Fruit fly (Drosophila melanogaster) whole organism, embryonic: ENCODE data around the gene CG43093.

ENCODE experiments used
- Abd-B ChIP-seq: fragments of 200-800 bp; sonication (Bioruptor generic); optimal IDR thresholded peaks from 2 replicates; lab custom pipeline; 2018; ENCODE audit warnings: missing biosample characterization, mild to moderate bottlenecking, missing genetic modification characterization, moderate library complexity
- BEAF-32 ChIP-seq: fragments of 200-800 bp; sonication (Bioruptor generic); optimal IDR thresholded peaks from 3 replicates; lab custom pipeline; 2017; ENCODE audit warnings: missing biosample characterization, missing genetic modification characterization, mild to moderate bottlenecking, moderate library complexity, missing genetic modification reagents
- CG10147 ChIP-seq: fragments of 200-800 bp; sonication (Bioruptor generic); optimal IDR thresholded peaks from 2 replicates; lab custom pipeline; 2019; ENCODE audit warnings: missing biosample characterization, mild to moderate bottlenecking, missing genetic modification characterization, moderate library complexity
- CG11560 ChIP-seq: fragments of 200-800 bp; sonication (Bioruptor generic); IDR thresholded peaks from 3 replicates; pipeline ENCODE4 v1.3.6; 2022; ENCODE audit warnings: missing biosample characterization, missing genetic modification characterization
- CG13296 ChIP-seq: fragments of 200-800 bp; sonication (Bioruptor generic); optimal IDR thresholded peaks from 3 replicates; lab custom pipeline; 2018; ENCODE audit warnings: missing biosample characterization, mild to moderate bottlenecking, missing genetic modification characterization
- CG13894 ChIP-seq: fragments of 200-800 bp; sonication (Bioruptor generic); optimal IDR thresholded peaks from 3 replicates; lab custom pipeline; 2018; ENCODE audit warnings: missing biosample characterization, mild to moderate bottlenecking, missing genetic modification characterization, moderate library complexity
- CG17361 ChIP-seq: fragments of 200-800 bp; sonication (Bioruptor generic); IDR thresholded peaks from 3 replicates; pipeline ENCODE4 v1.3.6; 2022; ENCODE audit warnings: missing biosample characterization, missing genetic modification characterization
- CG2678 ChIP-seq: fragments of 200-800 bp; sonication (Bioruptor generic); optimal IDR thresholded peaks from 3 replicates; lab custom pipeline; 2019; ENCODE audit warnings: missing biosample characterization, mild to moderate bottlenecking, missing genetic modification characterization, moderate library complexity
- CG30431 ChIP-seq: fragments of 200-800 bp; sonication (Bioruptor generic); optimal IDR thresholded peaks from 2 replicates; lab custom pipeline; 2017; ENCODE audit warnings: missing biosample characterization, missing genetic modification characterization
- CG3065 ChIP-seq: fragments of 200-800 bp; sonication (Bioruptor generic); optimal IDR thresholded peaks from 2 replicates; lab custom pipeline; 2016; ENCODE audit warnings: missing biosample characterization, missing genetic modification characterization
- CG31365 ChIP-seq: fragments of 200-800 bp; sonication (Bioruptor generic); optimal IDR thresholded peaks from 2 replicates; lab custom pipeline; 2018; ENCODE audit warnings: missing biosample characterization, mild to moderate bottlenecking, missing genetic modification characterization
- CG34224 ChIP-seq: fragments of 200-800 bp; sonication (Bioruptor generic); IDR thresholded peaks from 3 replicates; pipeline ENCODE4 v1.3.6; 2022; ENCODE audit warnings: missing biosample characterization, missing genetic modification characterization; ENCODE audit not compliant: partially characterized antibody
- CG34422 ChIP-seq: fragments of 200-800 bp; sonication (Bioruptor generic); IDR thresholded peaks from 3 replicates; pipeline ENCODE4 v1.3.6; 2022; ENCODE audit warnings: missing biosample characterization, missing genetic modification characterization
- CG7556 ChIP-seq: fragments of 200-800 bp; sonication (Bioruptor generic); optimal IDR thresholded peaks from 2 replicates; lab custom pipeline; 2017; ENCODE audit warnings: missing biosample characterization, mild to moderate bottlenecking, missing genetic modification characterization
- CG8089 ChIP-seq: fragments of 200-800 bp; sonication (Bioruptor generic); optimal IDR thresholded peaks from 3 replicates; lab custom pipeline; 2016; ENCODE audit warnings: missing biosample characterization, missing genetic modification characterization
- CG8359 ChIP-seq: fragments of 200-800 bp; sonication (Bioruptor generic); optimal IDR thresholded peaks from 2 replicates; lab custom pipeline; 2017; ENCODE audit warnings: missing biosample characterization, mild to moderate bottlenecking, missing genetic modification characterization, borderline replicate concordance
- CG8924 ChIP-seq: fragments of 200-800 bp; optimal IDR thresholded peaks from 3 replicates; lab custom pipeline; 2019; ENCODE audit warnings: missing biosample characterization, mild to moderate bottlenecking, missing genetic modification characterization, moderate library complexity
- CG9215 ChIP-seq: fragments of 200-800 bp; sonication (Bioruptor generic); IDR thresholded peaks from 2 replicates; pipeline ENCODE4 v1.3.6; 2022; ENCODE audit warnings: missing biosample characterization, missing genetic modification characterization
- CG9727 ChIP-seq: fragments of 200-800 bp; sonication (Bioruptor generic); optimal IDR thresholded peaks from 3 replicates; lab custom pipeline; 2017; ENCODE audit warnings: missing biosample characterization, mild to moderate bottlenecking, missing genetic modification characterization
- CkIIα-i1 ChIP-seq: fragments of 200-800 bp; sonication (Bioruptor generic); IDR thresholded peaks from 2 replicates; pipeline ENCODE4 v1.3.6; 2022; ENCODE audit warnings: missing biosample characterization, missing genetic modification characterization
- Dll ChIP-seq: fragments of 200-800 bp; sonication (Bioruptor generic); IDR thresholded peaks from 4 replicates; pipeline ENCODE4 v1.3.6; 2022; ENCODE audit warnings: missing biosample characterization, missing genetic modification characterization; ENCODE audit not compliant: partially characterized antibody
- Dp ChIP-seq: fragments of 200-800 bp; sonication (Bioruptor generic); optimal IDR thresholded peaks from 2 replicates; lab custom pipeline; 2018; ENCODE audit warnings: missing biosample characterization, mild to moderate bottlenecking, missing genetic modification characterization, moderate library complexity
- Dref ChIP-seq: fragments of 200-800 bp; sonication (Bioruptor generic); IDR thresholded peaks from 2 replicates; pipeline ENCODE4 v1.3.6; 2022; ENCODE audit warnings: missing biosample characterization, missing genetic modification characterization
- GATAe ChIP-seq: fragments of 200-800 bp; sonication (Bioruptor generic); conservative IDR thresholded peaks from 2 replicates; pipeline ENCODE4 v1.3.6; 2022; ENCODE audit warnings: missing biosample characterization, missing genetic modification characterization
- H2.0 ChIP-seq: fragments of 200-800 bp; sonication (Bioruptor generic); IDR thresholded peaks from 2 replicates; pipeline ENCODE4 v1.3.6; 2022; ENCODE audit warnings: missing biosample characterization, missing genetic modification characterization
- HLHmδ ChIP-seq: fragments of 200-800 bp; sonication (Bioruptor generic); optimal IDR thresholded peaks from 2 replicates; lab custom pipeline; 2018; ENCODE audit warnings: missing biosample characterization, mild to moderate bottlenecking, missing genetic modification characterization, moderate library complexity
- HmgD ChIP-seq: fragments of 200-800 bp; sonication (Bioruptor generic); optimal IDR thresholded peaks from 3 replicates; lab custom pipeline; 2016; ENCODE audit warnings: missing biosample characterization, missing genetic modification characterization
- Pdp1 ChIP-seq, 2 experiments: fragments of 200-800 bp; sonication (Bioruptor generic); optimal IDR thresholded peaks; 3 replicates each; lab custom pipeline; 2016; ENCODE audit warnings: missing biosample characterization in 2 of 2, missing genetic modification characterization in 2 of 2, mild to moderate bottlenecking in 1 of 2, moderate library complexity in 1 of 2
- Sin3A ChIP-seq: fragments of >200 bp; optimal IDR thresholded peaks from 2 replicates; lab custom pipeline; 2018
- ac ChIP-seq: fragments of 200-800 bp; sonication (Bioruptor generic); optimal IDR thresholded peaks from 3 replicates; lab custom pipeline; 2017; ENCODE audit warnings: missing biosample characterization, mild to moderate bottlenecking, missing genetic modification characterization
- bsh ChIP-seq, 2 experiments: fragments of 200-800 bp; sonication (Bioruptor generic); optimal IDR thresholded peaks; 2 replicates each; lab custom pipeline; 2017 to 2018; ENCODE audit warnings: mild to moderate bottlenecking in 2 of 2, missing biosample characterization in 2 of 2, missing genetic modification characterization in 2 of 2, moderate library complexity in 1 of 2
- caup ChIP-seq: fragments of 200-800 bp; sonication (Bioruptor generic); optimal IDR thresholded peaks from 3 replicates; lab custom pipeline; 2017; ENCODE audit warnings: missing biosample characterization, mild to moderate bottlenecking, missing genetic modification characterization, moderate library complexity; ENCODE audit not compliant: severe bottlenecking
- chm ChIP-seq: fragments of 200-800 bp; sonication (Bioruptor generic); IDR thresholded peaks from 2 replicates; pipeline ENCODE4 v1.3.6; 2022; ENCODE audit warnings: missing biosample characterization, missing genetic modification characterization
- chn ChIP-seq: fragments of 200-800 bp; sonication (Bioruptor generic); optimal IDR thresholded peaks from 2 replicates; lab custom pipeline; 2016; ENCODE audit warnings: missing biosample characterization, missing genetic modification characterization
- dati ChIP-seq: fragments of 200-800 bp; sonication (Bioruptor generic); IDR thresholded peaks from 2 replicates; pipeline ENCODE4 v1.3.6; 2022; ENCODE audit warnings: missing biosample characterization, missing genetic modification characterization
- fd102C ChIP-seq: fragments of 200-800 bp; sonication (Bioruptor generic); optimal IDR thresholded peaks from 2 replicates; lab custom pipeline; 2018; ENCODE audit warnings: missing biosample characterization, mild to moderate bottlenecking, missing genetic modification characterization, moderate library complexity
- fd64A ChIP-seq: fragments of 200-800 bp; sonication (Bioruptor generic); optimal IDR thresholded peaks from 3 replicates; lab custom pipeline; 2018; ENCODE audit warnings: missing biosample characterization, mild to moderate bottlenecking, missing genetic modification characterization
- gcm ChIP-seq: fragments of 200-800 bp; sonication (Bioruptor generic); optimal IDR thresholded peaks from 2 replicates; lab custom pipeline; 2019; ENCODE audit warnings: missing biosample characterization, mild to moderate bottlenecking, missing genetic modification characterization, moderate library complexity
- kay ChIP-seq: fragments of 200-800 bp; sonication (Bioruptor generic); optimal IDR thresholded peaks from 2 replicates; lab custom pipeline; 2016; ENCODE audit warnings: missing biosample characterization, missing genetic modification characterization
- knrl ChIP-seq: fragments of 200-800 bp; sonication (Bioruptor generic); IDR thresholded peaks from 3 replicates; pipeline ENCODE4 v1.3.6; 2022; ENCODE audit warnings: missing biosample characterization, missing genetic modification characterization; ENCODE audit not compliant: partially characterized antibody
- nmo ChIP-seq: fragments of 200-800 bp; sonication (Bioruptor generic); optimal IDR thresholded peaks from 2 replicates; lab custom pipeline; 2018; ENCODE audit warnings: missing biosample characterization, mild to moderate bottlenecking, missing genetic modification characterization, moderate library complexity
- org-1 ChIP-seq: fragments of 200-800 bp; sonication (Bioruptor generic); optimal IDR thresholded peaks from 2 replicates; lab custom pipeline; 2017; ENCODE audit warnings: missing biosample characterization, missing genetic modification characterization
- otp ChIP-seq: fragments of 200-800 bp; sonication (Bioruptor generic); IDR thresholded peaks from 3 replicates; pipeline ENCODE4, ENCODE4 v1.3.6; 2022; ENCODE audit warnings: missing biosample characterization, missing genetic modification characterization
- pb ChIP-seq: fragments of 200-800 bp; sonication (Bioruptor generic); optimal IDR thresholded peaks from 3 replicates; lab custom pipeline; 2016; ENCODE audit warnings: missing biosample characterization, missing genetic modification characterization
- salm ChIP-seq: fragments of 200-800 bp; sonication (Bioruptor generic); optimal IDR thresholded peaks from 2 replicates; lab custom pipeline; 2018; ENCODE audit warnings: missing biosample characterization, mild to moderate bottlenecking, missing genetic modification characterization
- schlank ChIP-seq: fragments of 200-800 bp; sonication (Bioruptor generic); optimal IDR thresholded peaks from 2 replicates; lab custom pipeline; 2018; ENCODE audit warnings: missing biosample characterization, mild to moderate bottlenecking, missing genetic modification characterization
- sima ChIP-seq: fragments of 200-800 bp; sonication (Bioruptor generic); optimal IDR thresholded peaks from 2 replicates; lab custom pipeline; 2016; ENCODE audit warnings: missing biosample characterization, missing genetic modification characterization
- stwl ChIP-seq: fragments of 200-800 bp; sonication (Bioruptor generic); optimal IDR thresholded peaks from 3 replicates; lab custom pipeline; 2018; ENCODE audit warnings: missing biosample characterization, mild to moderate bottlenecking, missing genetic modification characterization, moderate library complexity
- z ChIP-seq: fragments of 200-800 bp; sonication (Bioruptor generic); IDR thresholded peaks from 3 replicates; pipeline ENCODE4 v1.3.6; 2022; ENCODE audit warnings: missing biosample characterization, missing genetic modification characterization

Gene CG43093

dm6 chr3R:22724149-22724973, 45.7 kb downstream of the CG43093 start, which contains the start of gene Irp-1A (continued):
- TF ChIP-seq chm (GFP tag; lab: Robert Waterston, UW) (no peak), HLHmδ (no peak), caup (peak; percentile 62), CG3065 (GFP tag; lab: Kevin White, UChicago) (peak; percentile 65), HmgD (GFP tag; lab: Kevin White, UChicago) (no peak), CG13296 (GFP tag; lab: Kevin White, UChicago) (peak; percentile 85), BEAF-32 (GFP tag; lab: Kevin White, UChicago) (peak; percentile 83), CG9727 (GFP tag; lab: Kevin White, UChicago) (peak; percentile 78), CG8359 (GFP tag; lab: Kevin White, UChicago) (no peak), sima (no peak), fd102C (GFP tag; lab: Kevin White, UChicago) (no peak), gcm (GFP tag; lab: Kevin White, UChicago) (peak; percentile 84), CG2678 (peak; percentile 87), z (GFP tag; lab: Robert Waterston, UW) (no peak), CG8924 (peak; percentile 88), CG8089 (GFP tag; lab: Kevin White, UChicago) (no peak), Dp (GFP tag; lab: Kevin White, UChicago) (peak; percentile 37), CG17361 (GFP tag; lab: Robert Waterston, UW) (peak; percentile 87), H2.0 (GFP tag; lab: Robert Waterston, UW) (peak; percentile 67), schlank (peak; percentile 21), Pdp1 (GFP tag; optimal IDR thresholded peaks at IDR 0.05; lab: Kevin White, UChicago) (peak in 1 of 2 experiments; percentile 54), CG7556 (GFP tag; lab: Kevin White, UChicago) (peak; percentile 77), CG13894 (tag; lab: Kevin White, UChicago) (peak; percentile 81), stwl (tag; lab: Kevin White, UChicago) (peak; percentile 34), dati (GFP tag; lab: Robert Waterston, UW) (no peak), ac (GFP tag; lab: Kevin White, UChicago) (no peak), CkIIα-i1 (no peak), Abd-B (GFP tag; lab: Kevin White, UChicago) (peak; percentile 37), org-1 (GFP tag; lab: Kevin White, UChicago) (no peak), CG30431 (GFP tag; lab: Kevin White, UChicago) (no peak), CG31365 (tag; lab: Kevin White, UChicago) (no peak)

dm6 chr3R:22720808-22721306, 49.2 kb downstream of the CG43093 start, which contains the start of gene wge:
wge (minus strand) TSS chr3R:22721150.
- peak; percentile 71; the same call in 3 of the 4 replicates for TF ChIP-seq Dll (GFP tag; lab: Robert Waterston, UW)
- TF ChIP-seq CG34422: no peak
- TF ChIP-seq nmo: peak; percentile 21
- no peak for TF ChIP-seq salm (tag; lab: Kevin White, UChicago)
- no peak for TF ChIP-seq pb
- peak; percentile 1 for TF ChIP-seq CG2678
- no peak for TF ChIP-seq CG9215 (GFP tag; lab: Robert Waterston, UW)
- no peak for TF ChIP-seq fd64A (GFP tag; lab: Kevin White, UChicago)
- peak; percentile 54 for TF ChIP-seq knrl (GFP tag; lab: Robert Waterston, UW)
- no peak for TF ChIP-seq chn (GFP tag; lab: Kevin White, UChicago)
- TF ChIP-seq CG11560 (tag; lab: Robert Waterston, UW): peak; percentile 96
- TF ChIP-seq Dref: peak; percentile 91
- TF ChIP-seq Sin3A (lab: Kevin White, UChicago): peak; percentile 20
- TF ChIP-seq CG10147 (GFP tag; lab: Kevin White, UChicago): no peak
- peak in 1 of 2 experiments; percentile 94 for TF ChIP-seq bsh (GFP tag; optimal IDR thresholded peaks at IDR 0.05; lab: Kevin White, UChicago)
- TF ChIP-seq kay (GFP tag; lab: Kevin White, UChicago): peak; percentile 81
- no peak for TF ChIP-seq otp (GFP tag; lab: Robert Waterston, UW)
- peak; percentile 71 for TF ChIP-seq CG34224
- no peak for TF ChIP-seq GATAe (GFP tag; lab: Robert Waterston, UW)
